Worm (Caenorhabditis elegans) whole organism, L2 larva: Measurements from ENCODE around the gene F49C12.1.
A peak's percentile ranks its signal among the peaks of the same experiment; 100 is the strongest.

ENCODE experiments used
- C34F6.9 ChIP-seq: fragments of 150-350 bp; optimal IDR thresholded peaks from 2 replicates; lab custom pipeline; 2014; ENCODE audit warnings: missing biosample characterization, missing genetic modification characterization
- F13H6.1 ChIP-seq: sonication (generic microtip); optimal IDR thresholded peaks from 2 replicates; lab custom pipeline; 2016; ENCODE audit warnings: missing genetic modification characterization, missing compliant biosample characterization
- R02D3.7 ChIP-seq: fragments of 150-350 bp; optimal IDR thresholded peaks from 2 replicates; lab custom pipeline; 2014; ENCODE audit warnings: missing biosample characterization, missing genetic modification characterization
- Y55F3AM.14 ChIP-seq: fragments of 200-800 bp; sonication (Bioruptor generic); optimal IDR thresholded peaks from 2 replicates; lab custom pipeline; 2018; ENCODE audit warnings: mild to moderate bottlenecking, missing genetic modification characterization, missing compliant biosample characterization
- alr-1 ChIP-seq: fragments of 150-350 bp; optimal IDR thresholded peaks from 2 replicates; lab custom pipeline; 2014; ENCODE audit warnings: missing biosample characterization, missing genetic modification characterization
- aly-2 ChIP-seq: fragments of 150-350 bp; optimal IDR thresholded peaks from 2 replicates; lab custom pipeline; 2014; ENCODE audit warnings: missing biosample characterization, missing genetic modification characterization
- ama-1 ChIP-seq: fragments of 150-350 bp; optimal IDR thresholded peaks from 2 replicates; lab custom pipeline; 2018; ENCODE audit warnings: inconsistent platforms
- blmp-1 ChIP-seq: sonication (generic microtip); optimal IDR thresholded peaks from 2 replicates; lab custom pipeline; 2017; ENCODE audit warnings: missing genetic modification characterization, mild to moderate bottlenecking, missing compliant biosample characterization, antibody characterized with exemption, moderate library complexity; ENCODE audit not compliant: insufficient read depth
- ceh-16 ChIP-seq: fragments of 150-350 bp; optimal IDR thresholded peaks from 2 replicates; lab custom pipeline; 2014; ENCODE audit warnings: missing biosample characterization, missing genetic modification characterization
- ceh-82 ChIP-seq: fragments of 150-350 bp; optimal IDR thresholded peaks from 2 replicates; lab custom pipeline; 2014; ENCODE audit warnings: missing biosample characterization, missing genetic modification characterization
- dmd-4 ChIP-seq: sonication (generic microtip); optimal IDR thresholded peaks from 2 replicates; lab custom pipeline; 2017; ENCODE audit warnings: missing biosample characterization, missing genetic modification characterization
- egl-27 ChIP-seq: sonication (generic microtip); optimal IDR thresholded peaks from 3 replicates; lab custom pipeline; 2017; ENCODE audit warnings: missing biosample characterization, missing genetic modification reagents, missing genetic modification characterization
- elt-1 ChIP-seq: fragments of 150-350 bp; optimal IDR thresholded peaks from 2 replicates; lab custom pipeline; 2014; ENCODE audit warnings: missing biosample characterization, missing genetic modification characterization
- elt-3 ChIP-seq: sonication (generic microtip); optimal IDR thresholded peaks from 2 replicates; lab custom pipeline; 2017; ENCODE audit warnings: missing biosample characterization, missing genetic modification characterization
- fos-1 ChIP-seq: fragments of 150-350 bp; optimal IDR thresholded peaks from 2 replicates; lab custom pipeline; 2014; ENCODE audit warnings: missing biosample characterization, missing genetic modification characterization
- gmeb-1 ChIP-seq: fragments of 150-350 bp; optimal IDR thresholded peaks from 2 replicates; lab custom pipeline; 2014; ENCODE audit warnings: missing biosample characterization, missing genetic modification characterization
- lin-39 ChIP-seq: fragments of 150-350 bp; optimal IDR thresholded peaks from 2 replicates; lab custom pipeline; 2014; ENCODE audit warnings: missing biosample characterization, missing genetic modification reagents, missing genetic modification characterization
- lsy-2 ChIP-seq, 2 experiments: fragments of 150-350 bp in 1 of 2; sonication (generic microtip) in 1 of 2; optimal IDR thresholded peaks; 2 replicates each; lab custom pipeline; 2014 to 2017; ENCODE audit warnings: missing biosample characterization in 2 of 2, missing genetic modification characterization in 2 of 2
- mab-5 ChIP-seq: fragments of 150-350 bp; optimal IDR thresholded peaks from 2 replicates; lab custom pipeline; 2014; ENCODE audit warnings: missing biosample characterization, missing genetic modification characterization
- mbf-1 ChIP-seq: sonication (generic microtip); optimal IDR thresholded peaks from 2 replicates; lab custom pipeline; 2017; ENCODE audit warnings: missing biosample characterization, missing genetic modification characterization
- mdl-1 ChIP-seq, 2 experiments: fragments of 150-350 bp in 1 of 2; sonication (generic microtip) in 1 of 2; optimal IDR thresholded peaks; 2 replicates each; lab custom pipeline; 2017; ENCODE audit warnings: missing biosample characterization in 2 of 2, missing genetic modification characterization in 2 of 2
- nhr-10 ChIP-seq: sonication (generic microtip); optimal IDR thresholded peaks from 2 replicates; lab custom pipeline; 2017; ENCODE audit warnings: missing biosample characterization, missing genetic modification characterization
- nhr-11 ChIP-seq: fragments of 150-350 bp; optimal IDR thresholded peaks from 2 replicates; lab custom pipeline; 2014; ENCODE audit warnings: missing biosample characterization, missing genetic modification characterization
- nhr-12 ChIP-seq: fragments of 150-350 bp; optimal IDR thresholded peaks from 2 replicates; lab custom pipeline; 2014; ENCODE audit warnings: missing biosample characterization, missing genetic modification characterization
- nhr-129 ChIP-seq: fragments of 150-350 bp; optimal IDR thresholded peaks from 2 replicates; lab custom pipeline; 2014; ENCODE audit warnings: missing biosample characterization, missing genetic modification characterization
- nhr-21 ChIP-seq: fragments of 150-350 bp; optimal IDR thresholded peaks from 2 replicates; lab custom pipeline; 2014; ENCODE audit warnings: missing biosample characterization, missing genetic modification characterization
- nhr-23 ChIP-seq: fragments of 150-350 bp; optimal IDR thresholded peaks from 2 replicates; lab custom pipeline; 2014; ENCODE audit warnings: missing biosample characterization, missing genetic modification reagents, missing genetic modification characterization
- nhr-237 ChIP-seq: fragments of 150-350 bp; optimal IDR thresholded peaks from 2 replicates; lab custom pipeline; 2014; ENCODE audit warnings: missing biosample characterization, missing genetic modification characterization
- nhr-25 ChIP-seq: fragments of 150-350 bp; sonication (generic microtip); optimal IDR thresholded peaks from 3 replicates; lab custom pipeline; 2014; ENCODE audit warnings: missing biosample characterization, missing genetic modification characterization
- nhr-6 ChIP-seq: fragments of 150-350 bp; optimal IDR thresholded peaks from 2 replicates; lab custom pipeline; 2014; ENCODE audit warnings: missing biosample characterization, missing genetic modification characterization
- nhr-77 ChIP-seq: fragments of 150-350 bp; optimal IDR thresholded peaks from 2 replicates; lab custom pipeline; 2014; ENCODE audit warnings: missing biosample characterization, missing genetic modification characterization
- sem-4 ChIP-seq: fragments of 150-350 bp; optimal IDR thresholded peaks from 2 replicates; lab custom pipeline; 2014; ENCODE audit warnings: missing biosample characterization, missing genetic modification reagents, missing genetic modification characterization
- sma-9 ChIP-seq, 2 experiments: fragments of 150-350 bp in 1 of 2; sonication (generic microtip) in 1 of 2; optimal IDR thresholded peaks; 2 replicates each; lab custom pipeline; 2014 to 2016; ENCODE audit warnings: missing genetic modification characterization in 2 of 2, mild to moderate bottlenecking in 1 of 2, missing biosample characterization in 1 of 2, missing compliant biosample characterization in 1 of 2, missing genetic modification reagents in 1 of 2, moderate library complexity in 1 of 2
- snpc-4 ChIP-seq: fragments of 150-350 bp; optimal IDR thresholded peaks from 2 replicates; lab custom pipeline; 2014; ENCODE audit warnings: missing biosample characterization, missing genetic modification characterization
- unc-39 ChIP-seq: fragments of 150-350 bp; optimal IDR thresholded peaks from 2 replicates; lab custom pipeline; 2014; ENCODE audit warnings: missing biosample characterization, missing genetic modification characterization
- unc-55 ChIP-seq: fragments of 150-350 bp; sonication (generic microtip); optimal IDR thresholded peaks from 3 replicates; lab custom pipeline; 2014; ENCODE audit warnings: missing biosample characterization, missing genetic modification reagents, missing genetic modification characterization
- unc-62 ChIP-seq: fragments of 150-350 bp; optimal IDR thresholded peaks from 2 replicates; lab custom pipeline; 2014; ENCODE audit warnings: missing biosample characterization, missing genetic modification reagents, missing genetic modification characterization
- zag-1 ChIP-seq: fragments of 150-350 bp; optimal IDR thresholded peaks from 2 replicates; lab custom pipeline; 2014; ENCODE audit warnings: missing biosample characterization, missing genetic modification characterization
- ztf-11 ChIP-seq: sonication (generic microtip); optimal IDR thresholded peaks from 2 replicates; lab custom pipeline; 2017; ENCODE audit warnings: missing biosample characterization, missing genetic modification characterization
- ztf-4 ChIP-seq: fragments of 150-350 bp; optimal IDR thresholded peaks from 2 replicates; lab custom pipeline; 2014; ENCODE audit warnings: missing biosample characterization, missing genetic modification characterization

The F49C12.1 gene

DNA sequence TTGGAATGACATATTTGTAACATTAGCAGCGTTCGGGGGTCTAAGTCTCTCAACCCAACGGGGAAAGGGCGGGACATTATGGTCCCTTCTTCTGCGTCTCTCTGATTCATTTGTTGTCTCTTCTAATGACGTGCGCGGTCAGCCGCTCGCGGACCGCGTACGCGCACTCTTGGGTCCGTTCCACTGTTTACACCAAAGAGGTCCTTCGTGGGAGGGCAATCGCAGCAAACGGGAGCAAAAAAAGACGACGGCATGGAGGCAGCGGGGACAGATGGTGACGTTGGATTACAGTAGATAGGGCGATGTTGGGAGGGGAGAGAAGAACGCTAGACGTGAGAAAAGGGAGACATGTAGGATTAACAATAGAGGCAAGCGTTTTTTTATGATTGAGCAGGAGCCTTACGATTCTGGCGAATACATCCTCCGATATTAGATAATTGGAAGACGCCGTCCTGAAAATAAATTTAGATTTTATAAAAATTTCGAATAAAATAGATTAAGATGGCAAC is 32.3 kb downstream of the F49C12.1 start, which contains the start of gene flh-1:
Gene flh-1 (minus strand): TSS at position 459 of the 509 bp plus-strand sequence.
- TF ChIP-seq fos-1 (tag; lab: Kevin White, UChicago) (no peak), F13H6.1 (tag; lab: Kevin White, UChicago) (no peak), mbf-1 (tag; lab: Kevin White, UChicago) (no peak), nhr-237 (tag; lab: Kevin White, UChicago) (no peak), dmd-4 (no peak), nhr-23 (tag; lab: Kevin White, UChicago) (no peak), egl-27 (tag; lab: Kevin White, UChicago) (no peak), nhr-6 (tag; lab: Kevin White, UChicago) (no peak), ztf-11 (tag; lab: Kevin White, UChicago) (no peak), nhr-12 (no peak), C34F6.9 (tag; lab: Kevin White, UChicago) (no peak), Y55F3AM.14 (GFP tag; lab: Kevin White, UChicago) (no peak), lsy-2 (tag; optimal IDR thresholded peaks at IDR 0.05; lab: Kevin White, UChicago) (no peak), gmeb-1 (tag; lab: Kevin White, UChicago) (no peak), unc-55 (GFP tag; lab: Kevin White, UChicago) (no peak), mdl-1 (tag; optimal IDR thresholded peaks at IDR 0.05; lab: Kevin White, UChicago) (no peak), blmp-1 (tag; lab: Kevin White, UChicago) (no peak), unc-62 (no peak), mab-5 (tag; lab: Kevin White, UChicago) (no peak)

DNA sequence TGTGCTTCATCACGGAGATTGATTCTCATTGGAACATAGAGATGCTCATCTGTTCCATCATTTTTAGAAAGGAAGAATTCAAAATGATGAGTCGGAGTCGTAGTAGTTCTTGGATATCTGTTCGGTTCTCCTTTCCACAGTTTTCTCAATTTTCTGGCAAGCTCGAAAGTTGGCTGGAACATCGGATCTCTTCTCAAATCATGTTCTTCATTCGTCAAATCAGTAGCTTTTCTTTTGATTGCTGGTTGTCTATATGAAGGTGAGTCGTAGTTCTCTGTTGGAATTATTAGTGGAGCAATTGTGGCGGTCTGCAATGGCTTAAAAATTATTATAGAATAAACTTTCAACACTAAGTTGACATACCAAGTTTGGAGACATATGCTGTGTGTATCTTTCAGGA is 33.9 kb downstream of the F49C12.1 start:
- no peak for TF ChIP-seq sma-9 (GFP tag; optimal IDR thresholded peaks at IDR 0.05; lab: Kevin White, UChicago)
- no peak for TF ChIP-seq sma-9 (tag; optimal IDR thresholded peaks at IDR 0.05; lab: Kevin White, UChicago)
- no peak for TF ChIP-seq nhr-11
- TF ChIP-seq elt-3 (tag; lab: Kevin White, UChicago), result no peak
- no peak for TF ChIP-seq elt-1 (tag; lab: Kevin White, UChicago)
- TF ChIP-seq nhr-23 (tag; lab: Kevin White, UChicago), result no peak
- TF ChIP-seq nhr-10 (tag; lab: Kevin White, UChicago), result no peak
- no peak for TF ChIP-seq unc-62
- TF ChIP-seq mbf-1 (tag; lab: Kevin White, UChicago), result no peak
- no peak for TF ChIP-seq Y55F3AM.14 (GFP tag; lab: Kevin White, UChicago)
- TF ChIP-seq lsy-2 (tag; optimal IDR thresholded peaks at IDR 0.05; lab: Kevin White, UChicago), result no peak
- no peak for TF ChIP-seq ztf-4 (tag; lab: Kevin White, UChicago)

DNA sequence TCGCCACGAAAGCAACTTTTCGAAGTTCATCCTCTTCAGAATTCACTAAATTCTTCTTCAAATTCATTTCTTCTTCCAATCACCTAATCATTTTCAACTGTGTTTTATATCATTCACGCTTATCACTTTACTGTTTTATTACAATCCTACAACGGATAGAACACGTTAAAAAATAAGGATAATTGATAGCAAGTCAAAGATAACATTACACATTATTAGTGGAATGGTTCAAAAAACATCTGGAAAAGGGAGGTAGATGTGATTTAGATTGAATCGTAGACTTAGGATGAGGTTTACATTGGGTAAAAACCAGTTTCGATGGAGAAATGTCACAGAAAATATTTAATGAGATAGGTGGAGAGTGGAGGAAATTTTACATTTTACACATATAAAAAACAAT is 34.5 kb downstream of the F49C12.1 start, which contains the start of gene col-120:
Gene col-120 (minus strand): TSS at position 101 of the 400 bp plus-strand sequence.
- no peak for TF ChIP-seq F13H6.1 (tag; lab: Kevin White, UChicago)
- no peak for TF ChIP-seq ceh-16
- no peak for TF ChIP-seq ztf-11 (tag; lab: Kevin White, UChicago)
- TF ChIP-seq ceh-82 (tag; lab: Kevin White, UChicago), result no peak
- no peak for TF ChIP-seq ama-1 (lab: Kevin White, UChicago)
- TF ChIP-seq, all 48 proteins: peak for 0

DNA sequence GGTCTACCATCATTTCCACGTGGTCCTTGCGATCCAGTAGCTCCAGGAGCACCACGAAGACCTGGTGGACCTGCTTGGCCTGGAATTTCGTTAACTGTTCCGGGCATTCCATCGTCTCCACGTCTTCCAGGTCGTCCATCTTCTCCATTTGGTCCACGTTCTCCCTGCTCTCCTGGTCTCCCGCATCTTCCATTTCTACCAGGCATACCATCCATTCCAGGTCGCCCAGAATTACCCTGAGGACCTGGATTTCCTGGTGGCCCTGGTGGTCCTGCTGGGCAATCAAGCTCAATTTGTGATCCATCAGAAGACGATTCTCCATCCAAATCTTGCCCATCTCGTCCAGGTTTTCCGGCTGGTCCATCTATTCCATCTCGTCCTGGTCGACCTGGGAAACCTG is 35.3 kb downstream of the F49C12.1 start:
- TF ChIP-seq R02D3.7 (tag; lab: Kevin White, UChicago), result no peak
- no peak for TF ChIP-seq blmp-1 (tag; lab: Kevin White, UChicago)
- TF ChIP-seq ceh-82 (tag; lab: Kevin White, UChicago), result no peak
- TF ChIP-seq aly-2 (tag; lab: Kevin White, UChicago), result no peak

DNA sequence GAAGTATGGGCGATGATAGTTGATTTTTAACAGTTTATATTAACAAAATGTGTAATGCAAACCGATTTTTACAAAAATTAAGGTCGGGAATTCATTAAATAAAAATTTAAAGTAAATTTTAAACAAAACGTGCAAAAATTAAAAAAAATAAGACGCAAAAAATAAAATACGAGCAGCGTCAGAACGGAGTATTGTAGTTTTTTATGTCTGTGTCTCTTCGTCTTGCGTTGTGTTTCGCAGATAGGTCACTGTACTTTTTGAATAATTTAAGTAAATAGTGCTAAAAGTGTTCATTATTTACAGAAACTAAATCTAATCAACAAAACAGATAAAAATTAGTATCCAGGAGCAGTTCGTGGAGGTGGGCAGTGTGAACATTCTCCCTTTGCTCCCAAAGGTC is 35.8 kb downstream of the F49C12.1 start:
- no peak for TF ChIP-seq nhr-23 (tag; lab: Kevin White, UChicago)
- no peak for TF ChIP-seq blmp-1 (tag; lab: Kevin White, UChicago)
- TF ChIP-seq nhr-21 (tag; lab: Kevin White, UChicago), result no peak
- TF ChIP-seq nhr-6 (tag; lab: Kevin White, UChicago), result no peak
- TF ChIP-seq snpc-4 (tag; lab: Kevin White, UChicago), result no peak
- no peak for TF ChIP-seq unc-62
- TF ChIP-seq alr-1, result no peak
- no peak for TF ChIP-seq dmd-4
- TF ChIP-seq sma-9 (GFP tag; optimal IDR thresholded peaks at IDR 0.05; lab: Kevin White, UChicago), result peak; percentile 15
- no peak for TF ChIP-seq sma-9 (tag; optimal IDR thresholded peaks at IDR 0.05; lab: Kevin White, UChicago)
- TF ChIP-seq ceh-16, result no peak
- no peak for TF ChIP-seq ama-1 (lab: Kevin White, UChicago)
- TF ChIP-seq mdl-1 (tag; optimal IDR thresholded peaks at IDR 0.05; lab: Kevin White, UChicago), result no peak
- TF ChIP-seq gmeb-1 (tag; lab: Kevin White, UChicago), result peak; percentile 44
- TF ChIP-seq nhr-10 (tag; lab: Kevin White, UChicago), result no peak
- TF ChIP-seq nhr-12, result no peak
- no peak for TF ChIP-seq nhr-25 (tag; lab: Kevin White, UChicago)
- no peak for TF ChIP-seq lin-39 (tag; lab: Kevin White, UChicago)
- no peak for TF ChIP-seq lsy-2 (tag; optimal IDR thresholded peaks at IDR 0.05; lab: Kevin White, UChicago)
- TF ChIP-seq nhr-129, result peak; percentile 2
- no peak for TF ChIP-seq R02D3.7 (tag; lab: Kevin White, UChicago)
- TF ChIP-seq elt-3 (tag; lab: Kevin White, UChicago), result no peak
- no peak for TF ChIP-seq nhr-237 (tag; lab: Kevin White, UChicago)
- no peak for TF ChIP-seq ztf-11 (tag; lab: Kevin White, UChicago)
- no peak for TF ChIP-seq nhr-77
- TF ChIP-seq unc-55 (GFP tag; lab: Kevin White, UChicago), result peak; percentile 60
- TF ChIP-seq unc-39, result no peak
- TF ChIP-seq mab-5 (tag; lab: Kevin White, UChicago), result no peak
- no peak for TF ChIP-seq zag-1 (tag; lab: Kevin White, UChicago)
- TF ChIP-seq Y55F3AM.14 (GFP tag; lab: Kevin White, UChicago), result no peak
- no peak for TF ChIP-seq mbf-1 (tag; lab: Kevin White, UChicago)
- TF ChIP-seq fos-1 (tag; lab: Kevin White, UChicago), result no peak
- no peak for TF ChIP-seq sem-4 (tag; lab: Kevin White, UChicago)
